Worm (Caenorhabditis elegans) whole organism, L1 larva: ENCODE data around the gene T01G5.7.
A peak's percentile ranks its signal among the peaks of the same experiment; 100 is the strongest.

Experiments
- C04F5.9 ChIP-seq: sonication (generic microtip); optimal IDR thresholded peaks from 2 replicates; lab custom pipeline; 2016; ENCODE audit warnings: missing genetic modification characterization, missing compliant biosample characterization
- F16B12.6 ChIP-seq: fragments of 150-350 bp; optimal IDR thresholded peaks from 2 replicates; lab custom pipeline; 2014; ENCODE audit warnings: missing biosample characterization, missing genetic modification characterization
- aly-2 ChIP-seq: fragments of 150-350 bp; optimal IDR thresholded peaks from 2 replicates; lab custom pipeline; 2014; ENCODE audit warnings: missing biosample characterization, missing genetic modification characterization
- ceh-88 ChIP-seq: fragments of 200-800 bp; sonication (Bioruptor generic); IDR thresholded peaks from 2 replicates; pipeline ENCODE4 v1.3.6; 2022; ENCODE audit warnings: missing genetic modification characterization, missing compliant biosample characterization
- ces-1 ChIP-seq: fragments of 150-350 bp; optimal IDR thresholded peaks from 2 replicates; lab custom pipeline; 2014; ENCODE audit warnings: missing biosample characterization, missing genetic modification reagents, missing genetic modification characterization
- dpl-1 ChIP-seq, 3 experiments: fragments of 150-350 bp in 2 of 3; sonication (generic microtip) in 1 of 3; optimal IDR thresholded peaks; 2 replicates each; lab custom pipeline; 2014 to 2017; ENCODE audit warnings: missing biosample characterization in 3 of 3, missing genetic modification characterization in 3 of 3, missing genetic modification reagents in 3 of 3
- dsc-1 ChIP-seq: sonication (generic microtip); optimal IDR thresholded peaks from 2 replicates; lab custom pipeline; 2016; ENCODE audit warnings: mild to moderate bottlenecking, missing genetic modification characterization, missing compliant biosample characterization
- efl-1 ChIP-seq, 4 experiments: fragments of 150-350 bp; optimal IDR thresholded peaks in 3 of 4; peaks in 1 of 4; 1 replicate in 1 of 4; 2 replicates in 3 of 4; lab custom pipeline; 2014; ENCODE audit warnings: missing biosample characterization in 2 of 4, missing genetic modification characterization in 2 of 4, missing genetic modification reagents in 2 of 4
- egl-13 ChIP-seq: sonication (generic microtip); optimal IDR thresholded peaks from 2 replicates; lab custom pipeline; 2016; ENCODE audit warnings: missing genotype, missing genetic modification reagents, missing genetic modification characterization, missing compliant biosample characterization
- elt-3 ChIP-seq, 6 experiments: fragments of 150-350 bp in 1 of 6; sonication (generic microtip); optimal IDR thresholded peaks; 2 replicates each; lab custom pipeline; 2017 to 2018; ENCODE audit warnings: missing biosample characterization in 6 of 6, missing genetic modification characterization in 6 of 6, inconsistent platforms in 1 of 6
- fkh-8 ChIP-seq: sonication (generic microtip); optimal IDR thresholded peaks from 2 replicates; lab custom pipeline; 2016; ENCODE audit warnings: mild to moderate bottlenecking, missing genetic modification characterization, missing compliant biosample characterization
- hlh-4 ChIP-seq: sonication (generic microtip); optimal IDR thresholded peaks from 2 replicates; lab custom pipeline; 2016; ENCODE audit warnings: mild to moderate bottlenecking, missing genetic modification characterization, missing compliant biosample characterization
- isw-1 ChIP-seq: fragments of 200-800 bp; sonication (Bioruptor generic); IDR thresholded peaks from 2 replicates; pipeline ENCODE4 v1.3.6; 2022; ENCODE audit warnings: missing genetic modification characterization, missing compliant biosample characterization
- lin-13 ChIP-seq: fragments of 150-350 bp; optimal IDR thresholded peaks from 2 replicates; lab custom pipeline; 2014; ENCODE audit warnings: missing biosample characterization, missing genetic modification reagents, missing genetic modification characterization
- lin-39 ChIP-seq: fragments of 150-350 bp; optimal IDR thresholded peaks from 2 replicates; lab custom pipeline; 2014; ENCODE audit warnings: missing biosample characterization, missing genetic modification reagents, missing genetic modification characterization
- mdl-1 ChIP-seq, 2 experiments: fragments of 150-350 bp; optimal IDR thresholded peaks; 2 replicates each; lab custom pipeline; 2014 to 2017; ENCODE audit warnings: missing biosample characterization in 2 of 2, missing genetic modification characterization in 2 of 2, inconsistent platforms in 1 of 2
- nhr-11 ChIP-seq: fragments of 150-350 bp; optimal IDR thresholded peaks from 2 replicates; lab custom pipeline; 2014; ENCODE audit warnings: missing biosample characterization, missing genetic modification characterization
- nhr-20 ChIP-seq: sonication (generic microtip); optimal IDR thresholded peaks from 2 replicates; lab custom pipeline; 2016; ENCODE audit warnings: mild to moderate bottlenecking, missing genetic modification characterization, missing compliant biosample characterization
- nhr-47 ChIP-seq: sonication (generic microtip); optimal IDR thresholded peaks from 2 replicates; lab custom pipeline; 2016; ENCODE audit warnings: mild to moderate bottlenecking, missing genetic modification characterization, moderate library complexity, missing compliant biosample characterization
- nhr-76 ChIP-seq: sonication (generic microtip); optimal IDR thresholded peaks from 2 replicates; lab custom pipeline; 2017; ENCODE audit warnings: missing biosample characterization, missing genetic modification characterization
- skn-1 ChIP-seq: fragments of 150-350 bp; optimal IDR thresholded peaks from 2 replicates; lab custom pipeline; 2014; ENCODE audit warnings: missing biosample characterization, missing genetic modification characterization
- tlp-1 ChIP-seq: fragments of 150-350 bp; optimal IDR thresholded peaks from 2 replicates; lab custom pipeline; 2014; ENCODE audit warnings: missing biosample characterization, missing genetic modification characterization
- unc-130 ChIP-seq: fragments of 150-350 bp; optimal IDR thresholded peaks from 2 replicates; lab custom pipeline; 2017; ENCODE audit warnings: missing biosample characterization, missing genetic modification characterization, inconsistent platforms
- unc-86 ChIP-seq: sonication (generic microtip); optimal IDR thresholded peaks from 2 replicates; lab custom pipeline; 2016; ENCODE audit warnings: missing genetic modification characterization, missing compliant biosample characterization
- vab-15 ChIP-seq: sonication (generic microtip); optimal IDR thresholded peaks from 2 replicates; lab custom pipeline; 2017; ENCODE audit warnings: missing genotype, mild to moderate bottlenecking, missing genetic modification characterization, missing compliant biosample characterization
- xbp-1 ChIP-seq: sonication (generic microtip); optimal IDR thresholded peaks from 2 replicates; lab custom pipeline; 2016; ENCODE audit warnings: missing genetic modification characterization, missing compliant biosample characterization

Gene T01G5.7

ce11 chrV:15153277-15153676 lies 41.5 kb downstream of the T01G5.7 start, which contains the start of gene srh-55:
srh-55 (plus strand) TSS chrV:15153577.
- TF ChIP-seq efl-1 (optimal IDR thresholded peaks at IDR 0.05; lab: Kevin White, UChicago) (no peak), efl-1 (GFP tag; optimal IDR thresholded peaks at IDR 0.05 in 1 of 2; lab: Kevin White, UChicago) (peak in 1 of 2 experiments; percentile 40), unc-86 (tag; lab: Kevin White, UChicago) (no peak), isw-1 (GFP tag; lab: Robert Waterston, UW) (no peak)
- TF ChIP-seq, all 84 proteins: peak for 1

DNA sequence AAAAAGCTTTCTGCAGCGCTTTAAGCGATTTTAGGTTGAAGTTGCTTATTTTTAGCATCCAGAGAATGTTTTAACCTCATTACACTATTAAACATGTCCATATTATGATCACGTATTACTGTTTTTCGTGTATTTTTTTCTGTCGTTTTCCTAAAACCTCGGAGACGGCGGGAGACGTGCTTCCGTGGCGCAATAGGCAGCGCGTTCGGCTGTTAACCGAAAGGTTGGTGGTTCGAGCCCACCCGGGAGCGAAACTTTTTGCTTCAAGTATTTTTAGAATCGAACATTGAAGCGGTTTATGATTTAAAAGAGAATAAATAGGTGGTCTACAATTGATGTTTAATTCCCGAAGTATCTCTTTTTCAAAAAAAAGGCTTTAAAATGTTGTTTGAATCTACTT lies 44.7 kb downstream of the T01G5.7 start:
- TF ChIP-seq F16B12.6 = no peak
- no peak for TF ChIP-seq nhr-11 (tag; lab: Kevin White, UChicago)
- TF ChIP-seq lin-13 (GFP tag; lab: Kevin White, UChicago) = no peak
- no peak for TF ChIP-seq unc-130 (tag; lab: Kevin White, UChicago)
- no peak for TF ChIP-seq skn-1 (tag; lab: Kevin White, UChicago)
- TF ChIP-seq elt-3 (tag; optimal IDR thresholded peaks at IDR 0.05; lab: Kevin White, UChicago) = no peak
- no peak for TF ChIP-seq aly-2 (tag; lab: Kevin White, UChicago)
- TF ChIP-seq, all 84 proteins: peak for 0

DNA sequence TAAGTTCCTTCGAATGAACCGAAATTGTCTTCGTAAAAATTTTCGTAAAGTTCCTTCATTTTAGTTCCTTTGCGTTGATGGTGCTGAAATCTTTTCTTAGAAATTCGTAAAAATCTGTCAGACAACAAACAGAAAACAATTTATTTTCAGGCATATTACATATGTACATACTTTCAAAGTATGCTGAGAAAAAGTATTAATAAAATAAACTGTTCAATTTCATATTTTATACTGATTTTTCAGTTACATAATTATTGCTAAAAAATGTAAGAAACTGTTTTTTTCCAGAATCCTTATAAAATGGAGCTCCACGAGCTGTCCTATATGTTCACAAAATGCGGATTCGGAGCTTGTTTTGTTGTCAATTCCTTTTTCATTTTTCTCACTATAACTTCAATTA lies 46.9 kb downstream of the T01G5.7 start, which contains the start of gene str-45:
Gene str-45 (plus strand): TSS at position 301 of the 400 bp plus-strand sequence.
- TF ChIP-seq dpl-1 (GFP tag; optimal IDR thresholded peaks at IDR 0.05; lab: Kevin White, UChicago) = no peak
- no peak for TF ChIP-seq vab-15 (tag; lab: Kevin White, UChicago)
- no peak for TF ChIP-seq mdl-1 (tag; optimal IDR thresholded peaks at IDR 0.05; lab: Kevin White, UChicago)
- no peak for TF ChIP-seq dsc-1 (tag; lab: Kevin White, UChicago)
- TF ChIP-seq efl-1 (optimal IDR thresholded peaks at IDR 0.05; lab: Kevin White, UChicago) = no peak
- peak in 1 of 2 experiments; percentile 50 for TF ChIP-seq efl-1 (GFP tag; optimal IDR thresholded peaks at IDR 0.05 in 1 of 2; lab: Kevin White, UChicago)
- TF ChIP-seq, all 84 proteins: peak for 1

DNA sequence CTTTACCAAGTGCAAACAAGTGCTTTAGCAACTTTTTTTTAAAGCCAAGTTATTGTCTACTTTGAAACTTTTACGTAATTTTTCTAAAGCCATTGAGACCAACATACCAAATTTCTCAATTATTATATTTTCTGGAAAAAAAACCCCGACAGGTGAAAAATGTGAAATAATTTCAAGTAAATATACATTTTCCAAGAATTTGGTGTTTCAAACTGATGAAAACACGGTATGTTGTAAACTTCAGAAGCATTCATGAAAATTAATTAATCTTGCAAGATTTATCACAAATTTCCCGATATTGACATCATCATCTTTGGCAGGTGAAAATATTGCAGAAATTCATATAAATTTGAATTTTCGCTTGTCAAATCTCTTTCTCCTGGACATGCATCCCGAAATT lies 50.9 kb downstream of the T01G5.7 start, which contains the start of gene srz-11:
Gene srz-11 (plus strand): TSS at position 386 of the 400 bp plus-strand sequence.
- TF ChIP-seq xbp-1 (tag; lab: Kevin White, UChicago) (no peak), ces-1 (GFP tag; lab: Kevin White, UChicago) (no peak), lin-13 (GFP tag; lab: Kevin White, UChicago) (no peak), nhr-76 (tag; lab: Kevin White, UChicago) (no peak), nhr-20 (no peak), egl-13 (tag; lab: Kevin White, UChicago) (no peak), unc-86 (tag; lab: Kevin White, UChicago) (no peak), fkh-8 (peak; percentile 24), hlh-4 (peak; percentile 100), lin-39 (tag; lab: Kevin White, UChicago) (no peak), ceh-88 (GFP tag; lab: Robert Waterston, UW) (no peak), nhr-47 (peak; percentile 10), tlp-1 (tag; lab: Kevin White, UChicago) (no peak), C04F5.9 (tag; lab: Kevin White, UChicago) (no peak)
